Fruit fly (Drosophila melanogaster) whole organism, embryonic: ENCODE data around the gene CG15373.

Experiments
- Adf1 ChIP-seq: fragments of 200-800 bp; sonication (Bioruptor generic); IDR thresholded peaks from 2 replicates; pipeline ENCODE4 v1.3.6; 2022; ENCODE audit warnings: missing biosample characterization, missing genetic modification characterization
- Bteb2 ChIP-seq: fragments of 200-800 bp; sonication (Bioruptor generic); optimal IDR thresholded peaks from 2 replicates; lab custom pipeline; 2016; ENCODE audit warnings: missing biosample characterization, missing genetic modification characterization
- CG10147 ChIP-seq: fragments of 200-800 bp; sonication (Bioruptor generic); optimal IDR thresholded peaks from 2 replicates; lab custom pipeline; 2019; ENCODE audit warnings: missing biosample characterization, mild to moderate bottlenecking, missing genetic modification characterization, moderate library complexity
- CG1024 ChIP-seq: fragments of 200-800 bp; sonication (Bioruptor generic); IDR thresholded peaks from 2 replicates; pipeline ENCODE4 v1.3.6; 2022; ENCODE audit warnings: missing biosample characterization, missing genetic modification characterization
- CG12155 ChIP-seq: fragments of 200-800 bp; sonication (Bioruptor generic); optimal IDR thresholded peaks from 3 replicates; lab custom pipeline; 2016; ENCODE audit warnings: missing biosample characterization, missing genetic modification characterization
- CG1233 ChIP-seq: fragments of 200-800 bp; sonication (Bioruptor generic); optimal IDR thresholded peaks from 4 replicates; lab custom pipeline; 2018; ENCODE audit warnings: missing biosample characterization, mild to moderate bottlenecking, missing genetic modification characterization
- CG12769 ChIP-seq: fragments of 200-800 bp; sonication (Bioruptor generic); optimal IDR thresholded peaks from 2 replicates; lab custom pipeline; 2019; ENCODE audit warnings: missing biosample characterization, mild to moderate bottlenecking, missing genetic modification characterization, moderate library complexity
- CG14050 ChIP-seq: fragments of 200-800 bp; sonication (Bioruptor generic); IDR thresholded peaks from 3 replicates; pipeline ENCODE4 v1.3.6; 2022; ENCODE audit warnings: missing biosample characterization, missing genetic modification characterization
- CG14860 ChIP-seq: fragments of 200-800 bp; sonication (Bioruptor generic); IDR thresholded peaks from 3 replicates; pipeline ENCODE4 v1.3.6; 2022; ENCODE audit warnings: missing biosample characterization, missing genetic modification characterization; ENCODE audit not compliant: partially characterized antibody
- CG17385 ChIP-seq: fragments of 200-800 bp; sonication (Bioruptor generic); optimal IDR thresholded peaks from 3 replicates; lab custom pipeline; 2018; ENCODE audit warnings: missing biosample characterization, mild to moderate bottlenecking, missing genetic modification characterization
- CG1792 ChIP-seq: fragments of 200-800 bp; sonication (Bioruptor generic); optimal IDR thresholded peaks from 2 replicates; lab custom pipeline; 2016; ENCODE audit warnings: missing biosample characterization, missing genetic modification characterization
- CG3065 ChIP-seq: fragments of 200-800 bp; sonication (Bioruptor generic); optimal IDR thresholded peaks from 2 replicates; lab custom pipeline; 2016; ENCODE audit warnings: missing biosample characterization, missing genetic modification characterization
- CG32532 ChIP-seq: fragments of 200-800 bp; sonication (Bioruptor generic); IDR thresholded peaks from 2 replicates; pipeline ENCODE4 v1.3.6; 2022; ENCODE audit warnings: missing biosample characterization, missing genetic modification characterization
- CG3838 ChIP-seq: fragments of 200-800 bp; sonication (Bioruptor generic); optimal IDR thresholded peaks from 3 replicates; lab custom pipeline; 2016; ENCODE audit warnings: missing biosample characterization, missing genetic modification characterization
- CG42726 ChIP-seq: fragments of 200-800 bp; sonication (Bioruptor generic); IDR thresholded peaks from 2 replicates; pipeline ENCODE4 v1.3.6; 2022; ENCODE audit warnings: missing biosample characterization, missing genetic modification characterization; ENCODE audit not compliant: partially characterized antibody
- CG6272 ChIP-seq: fragments of 200-800 bp; sonication (Bioruptor generic); IDR thresholded peaks from 2 replicates; pipeline ENCODE4 v1.3.6; 2022; ENCODE audit warnings: missing biosample characterization, missing genetic modification characterization
- CG9727 ChIP-seq: fragments of 200-800 bp; sonication (Bioruptor generic); optimal IDR thresholded peaks from 3 replicates; lab custom pipeline; 2017; ENCODE audit warnings: missing biosample characterization, mild to moderate bottlenecking, missing genetic modification characterization
- CG9797 ChIP-seq: fragments of 200-800 bp; sonication (Bioruptor generic); optimal IDR thresholded peaks from 3 replicates; lab custom pipeline; 2018; ENCODE audit warnings: missing biosample characterization, mild to moderate bottlenecking, missing genetic modification characterization
- Chrac-16 ChIP-seq: fragments of 200-800 bp; sonication (Bioruptor generic); optimal IDR thresholded peaks from 3 replicates; lab custom pipeline; 2016; ENCODE audit warnings: missing biosample characterization, missing genetic modification characterization
- Gsc ChIP-seq: fragments of 200-800 bp; sonication (Bioruptor generic); IDR thresholded peaks from 2 replicates; pipeline ENCODE4 v1.3.6; 2022; ENCODE audit warnings: missing biosample characterization, missing genetic modification characterization
- Gug ChIP-seq: fragments of 200-800 bp; sonication (Bioruptor generic); IDR thresholded peaks from 4 replicates; pipeline ENCODE4 v1.3.6; 2022; ENCODE audit warnings: missing biosample characterization, missing genetic modification characterization
- H2.0 ChIP-seq: fragments of 200-800 bp; sonication (Bioruptor generic); IDR thresholded peaks from 2 replicates; pipeline ENCODE4 v1.3.6; 2022; ENCODE audit warnings: missing biosample characterization, missing genetic modification characterization
- HmgD ChIP-seq: fragments of 200-800 bp; sonication (Bioruptor generic); optimal IDR thresholded peaks from 3 replicates; lab custom pipeline; 2016; ENCODE audit warnings: missing biosample characterization, missing genetic modification characterization
- MESR4 ChIP-seq: fragments of 200-800 bp; sonication (Bioruptor generic); optimal IDR thresholded peaks from 2 replicates; lab custom pipeline; 2018; ENCODE audit warnings: missing biosample characterization, mild to moderate bottlenecking, missing genetic modification characterization, moderate library complexity
- NK7.1 ChIP-seq: fragments of 200-800 bp; sonication (Bioruptor generic); optimal IDR thresholded peaks from 3 replicates; lab custom pipeline; 2016; ENCODE audit warnings: missing biosample characterization, missing genetic modification characterization
- Nf-YB ChIP-seq: fragments of 200-800 bp; sonication (Bioruptor generic); optimal IDR thresholded peaks from 3 replicates; lab custom pipeline; 2019; ENCODE audit warnings: missing biosample characterization, mild to moderate bottlenecking, missing genetic modification characterization, moderate library complexity
- Nf-YC ChIP-seq: fragments of 200-800 bp; optimal IDR thresholded peaks from 3 replicates; lab custom pipeline; 2019; ENCODE audit warnings: missing biosample characterization, mild to moderate bottlenecking, missing genetic modification characterization, moderate library complexity
- NfI ChIP-seq: fragments of 200-800 bp; sonication (Bioruptor generic); optimal IDR thresholded peaks from 3 replicates; lab custom pipeline; 2018; ENCODE audit warnings: missing biosample characterization, mild to moderate bottlenecking, missing genetic modification characterization, moderate library complexity
- Oaz ChIP-seq: fragments of 200-800 bp; sonication (Bioruptor generic); IDR thresholded peaks from 2 replicates; pipeline ENCODE4 v1.3.6; 2022; ENCODE audit warnings: missing biosample characterization, missing genetic modification characterization
- Optix ChIP-seq: fragments of 200-800 bp; sonication (Bioruptor generic); IDR thresholded peaks from 3 replicates; pipeline ENCODE4 v1.3.6; 2022; ENCODE audit warnings: missing biosample characterization, missing genetic modification characterization
- Rx ChIP-seq: fragments of 200-800 bp; sonication (Bioruptor generic); IDR thresholded peaks from 2 replicates; pipeline ENCODE4 v1.3.6; 2022; ENCODE audit warnings: missing biosample characterization, missing genetic modification characterization
- Sox100B ChIP-seq: fragments of 200-800 bp; sonication (Bioruptor generic); optimal IDR thresholded peaks from 3 replicates; lab custom pipeline; 2018; ENCODE audit warnings: missing biosample characterization, mild to moderate bottlenecking, missing genetic modification characterization
- Ssrp ChIP-seq: fragments of 200-800 bp; sonication (Bioruptor generic); optimal IDR thresholded peaks from 2 replicates; lab custom pipeline; 2018; ENCODE audit warnings: missing biosample characterization, mild to moderate bottlenecking, missing genetic modification characterization, moderate library complexity
- ap ChIP-seq: fragments of 200-800 bp; sonication (Bioruptor generic); IDR thresholded peaks from 2 replicates; pipeline ENCODE4 v1.3.6; 2022; ENCODE audit warnings: missing biosample characterization, missing genetic modification characterization
- bsh ChIP-seq, 2 experiments: fragments of 200-800 bp; sonication (Bioruptor generic); optimal IDR thresholded peaks; 2 replicates each; lab custom pipeline; 2017 to 2018; ENCODE audit warnings: mild to moderate bottlenecking in 2 of 2, missing biosample characterization in 2 of 2, missing genetic modification characterization in 2 of 2, moderate library complexity in 1 of 2
- cad ChIP-seq: fragments of >200 bp; optimal IDR thresholded peaks from 2 replicates; lab custom pipeline; 2017; ENCODE audit warnings: missing biosample characterization, missing genetic modification characterization
- caup ChIP-seq: fragments of 200-800 bp; sonication (Bioruptor generic); optimal IDR thresholded peaks from 3 replicates; lab custom pipeline; 2017; ENCODE audit warnings: missing biosample characterization, mild to moderate bottlenecking, missing genetic modification characterization, moderate library complexity; ENCODE audit not compliant: severe bottlenecking
- cwo ChIP-seq: fragments of 200-800 bp; sonication (Bioruptor generic); optimal IDR thresholded peaks from 3 replicates; lab custom pipeline; 2017; ENCODE audit warnings: missing biosample characterization, missing genetic modification characterization, mild to moderate bottlenecking, moderate library complexity, missing genetic modification reagents
- disco-r ChIP-seq: fragments of 200-800 bp; sonication (Bioruptor generic); optimal IDR thresholded peaks from 2 replicates; lab custom pipeline; 2016; ENCODE audit warnings: missing biosample characterization, missing genetic modification characterization
- ind ChIP-seq: fragments of 200-800 bp; sonication (Bioruptor generic); optimal IDR thresholded peaks from 3 replicates; lab custom pipeline; 2016; ENCODE audit warnings: missing biosample characterization, missing genetic modification characterization
- luna ChIP-seq: fragments of 200-800 bp; sonication (Bioruptor generic); optimal IDR thresholded peaks from 2 replicates; lab custom pipeline; 2016; ENCODE audit warnings: missing biosample characterization, missing genetic modification characterization
- nau ChIP-seq: fragments of 200-800 bp; sonication (Bioruptor generic); optimal IDR thresholded peaks from 3 replicates; lab custom pipeline; 2017; ENCODE audit warnings: missing biosample characterization, mild to moderate bottlenecking, missing genetic modification characterization, missing genetic modification reagents
- p53 ChIP-seq: fragments of 200-800 bp; sonication (Bioruptor generic); optimal IDR thresholded peaks from 2 replicates; lab custom pipeline; 2016; ENCODE audit warnings: missing biosample characterization, missing genetic modification characterization
- repo ChIP-seq: fragments of 200-800 bp; sonication (Bioruptor generic); optimal IDR thresholded peaks from 2 replicates; lab custom pipeline; 2016; ENCODE audit warnings: missing biosample characterization, missing genetic modification characterization
- sd ChIP-seq: fragments of 200-800 bp; sonication (Bioruptor generic); optimal IDR thresholded peaks from 3 replicates; lab custom pipeline; 2018; ENCODE audit warnings: missing biosample characterization, mild to moderate bottlenecking, missing genetic modification characterization, moderate library complexity
- slbo ChIP-seq: fragments of 200-800 bp; sonication (Bioruptor generic); IDR thresholded peaks from 2 replicates; pipeline ENCODE4 v1.3.6; 2022; ENCODE audit warnings: missing biosample characterization, missing genetic modification characterization
- sob ChIP-seq: fragments of 200-800 bp; sonication (Bioruptor generic); IDR thresholded peaks from 2 replicates; pipeline ENCODE4 v1.3.6; 2022; ENCODE audit warnings: missing biosample characterization, missing genetic modification characterization
- tll ChIP-seq, 2 experiments: fragments of 200-800 bp in 1 of 2; fragments of >200 bp in 1 of 2; sonication (Bioruptor generic) in 1 of 2; optimal IDR thresholded peaks; 2 replicates each; lab custom pipeline; 2017 to 2019; ENCODE audit warnings: missing biosample characterization in 2 of 2, missing genetic modification characterization in 2 of 2, mild to moderate bottlenecking in 1 of 2, moderate library complexity in 1 of 2
- tna ChIP-seq: fragments of 200-800 bp; sonication (Bioruptor generic); IDR thresholded peaks from 2 replicates; pipeline ENCODE4 v1.3.6; 2022; ENCODE audit warnings: missing biosample characterization, missing genetic modification characterization; ENCODE audit not compliant: partially characterized antibody
- usp ChIP-seq: fragments of >200 bp; optimal IDR thresholded peaks from 2 replicates; lab custom pipeline; 2017; ENCODE audit warnings: missing biosample characterization, missing genetic modification characterization
- wek ChIP-seq: fragments of 200-800 bp; sonication (Bioruptor generic); optimal IDR thresholded peaks from 3 replicates; lab custom pipeline; 2018; ENCODE audit warnings: missing biosample characterization, mild to moderate bottlenecking, missing genetic modification characterization, moderate library complexity

Gene CG15373

dm6 chrX:18023615-18024163 lies 20.1 kb upstream of the CG15373 start, which contains the start of gene CG6867 (continued):
- no peak for TF ChIP-seq NfI (GFP tag; lab: Kevin White, UChicago)
- TF ChIP-seq CG12769, result no peak
- TF ChIP-seq MESR4 (GFP tag; lab: Kevin White, UChicago), result no peak
- no peak for TF ChIP-seq Rx (GFP tag; lab: Robert Waterston, UW)
- TF ChIP-seq disco-r, result no peak
- TF ChIP-seq tll (GFP tag; optimal IDR thresholded peaks at IDR 0.05; lab: Kevin White, UChicago), result no peak
- no peak for TF ChIP-seq tna (GFP tag; lab: Robert Waterston, UW)
- TF ChIP-seq CG32532, result 0 out of 2 replicates have a peak, but pooled peaks have one; percentile 16
- no peak for TF ChIP-seq Bteb2 (GFP tag; lab: Kevin White, UChicago)
- TF ChIP-seq Adf1 (GFP tag; lab: Robert Waterston, UW), result peak; percentile 35; the same call in 1 of the 2 replicates
- TF ChIP-seq repo, result no peak
- no peak for TF ChIP-seq Nf-YB (GFP tag; lab: Kevin White, UChicago)
- no peak for TF ChIP-seq CG6272 (GFP tag; lab: Robert Waterston, UW)
- TF ChIP-seq wek (GFP tag; lab: Kevin White, UChicago), result no peak
- TF ChIP-seq CG9797, result no peak
- TF ChIP-seq CG1792 (GFP tag; lab: Kevin White, UChicago), result no peak
- TF ChIP-seq CG10147 (GFP tag; lab: Kevin White, UChicago), result no peak
- no peak for TF ChIP-seq NK7.1 (GFP tag; lab: Kevin White, UChicago)
- TF ChIP-seq CG9727 (GFP tag; lab: Kevin White, UChicago), result no peak
- TF ChIP-seq CG14050 (GFP tag; lab: Robert Waterston, UW), result no peak
- no peak for TF ChIP-seq CG1233
- TF ChIP-seq CG42726 (GFP tag; lab: Robert Waterston, UW), result no peak
- TF ChIP-seq sd (tag; lab: Kevin White, UChicago), result peak; percentile 12
- no peak for TF ChIP-seq Sox100B (GFP tag; lab: Kevin White, UChicago)
- TF ChIP-seq HmgD (GFP tag; lab: Kevin White, UChicago), result no peak
- TF ChIP-seq bsh (GFP tag; optimal IDR thresholded peaks at IDR 0.05; lab: Kevin White, UChicago), result no peak
- TF ChIP-seq CG17385 (GFP tag; lab: Kevin White, UChicago), result peak; percentile 15
- no peak for TF ChIP-seq CG14860
- TF ChIP-seq ap (GFP tag; lab: Robert Waterston, UW), result no peak
- no peak for TF ChIP-seq Gsc (GFP tag; lab: Robert Waterston, UW)
- TF ChIP-seq CG3065 (GFP tag; lab: Kevin White, UChicago), result no peak
- no peak for TF ChIP-seq cwo (GFP tag; lab: Kevin White, UChicago)
- no peak for TF ChIP-seq p53
- no peak for TF ChIP-seq caup (GFP tag; lab: Kevin White, UChicago)
- TF ChIP-seq Optix (GFP tag; lab: Robert Waterston, UW), result no peak
- no peak for TF ChIP-seq Chrac-16 (GFP tag; lab: Kevin White, UChicago)
- no peak for TF ChIP-seq H2.0 (GFP tag; lab: Robert Waterston, UW)
- peak; percentile 3 for TF ChIP-seq nau (GFP tag; lab: Kevin White, UChicago)
- TF ChIP-seq CG1024 (GFP tag; lab: Robert Waterston, UW), result no peak
- no peak for TF ChIP-seq CG3838
- peak; percentile 50 for TF ChIP-seq Nf-YC (tag; lab: Kevin White, UChicago)
- no peak for TF ChIP-seq sob (GFP tag; lab: Robert Waterston, UW)
- TF ChIP-seq cad, result no peak
- no peak for TF ChIP-seq Oaz (GFP tag; lab: Robert Waterston, UW)
- no peak for TF ChIP-seq slbo (GFP tag; lab: Robert Waterston, UW)
- no peak for TF ChIP-seq CG12155 (GFP tag; lab: Kevin White, UChicago)
- no peak for TF ChIP-seq Ssrp (tag; lab: Kevin White, UChicago)
- TF ChIP-seq ind (GFP tag; lab: Kevin White, UChicago), result no peak
- no peak for TF ChIP-seq usp (GFP tag; lab: Kevin White, UChicago)
- no peak for TF ChIP-seq luna (GFP tag; lab: Kevin White, UChicago)
- no peak for TF ChIP-seq Gug
